Worm (Caenorhabditis elegans) whole organism, L3 larva: ENCODE results near the gene fbxa-11.

Source experiments
- ZK546.5 ChIP-seq: sonication (generic microtip); optimal IDR thresholded peaks from 2 replicates; lab custom pipeline; 2017; ENCODE audit warnings: missing biosample characterization, missing genetic modification characterization
- ceh-16 ChIP-seq: sonication (generic microtip); optimal IDR thresholded peaks from 2 replicates; lab custom pipeline; 2017; ENCODE audit warnings: missing biosample characterization, missing genetic modification characterization
- ceh-9 ChIP-seq: sonication (generic microtip); optimal IDR thresholded peaks from 2 replicates; lab custom pipeline; 2018; ENCODE audit warnings: missing biosample characterization, missing genetic modification characterization
- daf-12 ChIP-seq: fragments of 150-350 bp; optimal IDR thresholded peaks from 2 replicates; lab custom pipeline; 2014; ENCODE audit warnings: missing biosample characterization, missing genetic modification reagents, missing genetic modification characterization
- egl-27 ChIP-seq: sonication (generic microtip); optimal IDR thresholded peaks from 4 replicates; lab custom pipeline; 2017; ENCODE audit warnings: missing biosample characterization, missing genetic modification reagents, missing genetic modification characterization
- egl-5 ChIP-seq: fragments of 150-350 bp; optimal IDR thresholded peaks from 2 replicates; lab custom pipeline; 2017; ENCODE audit warnings: missing biosample characterization, missing genetic modification reagents, missing genetic modification characterization, inconsistent platforms
- elt-2 ChIP-seq: sonication (generic microtip); optimal IDR thresholded peaks from 2 replicates; lab custom pipeline; 2016; ENCODE audit warnings: missing genetic modification reagents, mild to moderate bottlenecking, missing genetic modification characterization, missing compliant biosample characterization
- elt-3 ChIP-seq, 3 experiments: fragments of 150-350 bp in 1 of 3; sonication (generic microtip) in 2 of 3; optimal IDR thresholded peaks; 2 replicates in 2 of 3; 4 replicates in 1 of 3; lab custom pipeline; 2014 to 2017; ENCODE audit warnings: missing biosample characterization in 3 of 3, missing genetic modification characterization in 3 of 3
- eor-1 ChIP-seq, 2 experiments: fragments of 150-350 bp; optimal IDR thresholded peaks; 2 replicates each; lab custom pipeline; 2014 to 2018; ENCODE audit warnings: missing biosample characterization in 2 of 2, missing genetic modification characterization in 2 of 2
- fkh-2 ChIP-seq: fragments of 150-350 bp; optimal IDR thresholded peaks from 2 replicates; lab custom pipeline; 2014; ENCODE audit warnings: missing biosample characterization, missing genetic modification reagents, missing genetic modification characterization
- fos-1 ChIP-seq: fragments of 150-350 bp; optimal IDR thresholded peaks from 2 replicates; lab custom pipeline; 2014; ENCODE audit warnings: missing biosample characterization, missing genetic modification characterization
- hmg-11 ChIP-seq: sonication (generic microtip); optimal IDR thresholded peaks from 2 replicates; lab custom pipeline; 2016; ENCODE audit warnings: missing genetic modification characterization, missing compliant biosample characterization
- jun-1 ChIP-seq: fragments of 150-350 bp; optimal IDR thresholded peaks from 2 replicates; lab custom pipeline; 2014; ENCODE audit warnings: missing biosample characterization, missing genetic modification reagents, missing genetic modification characterization
- lin-15B ChIP-seq: fragments of 150-350 bp; optimal IDR thresholded peaks from 2 replicates; lab custom pipeline; 2014; ENCODE audit warnings: missing biosample characterization, missing genetic modification characterization
- lin-39 ChIP-seq: fragments of 150-350 bp; optimal IDR thresholded peaks from 2 replicates; lab custom pipeline; 2018; ENCODE audit warnings: missing biosample characterization, missing genetic modification reagents, missing genetic modification characterization
- nhr-11 ChIP-seq: fragments of 150-350 bp; optimal IDR thresholded peaks from 2 replicates; lab custom pipeline; 2014; ENCODE audit warnings: missing biosample characterization, missing genetic modification characterization
- nhr-23 ChIP-seq: fragments of 150-350 bp; optimal IDR thresholded peaks from 2 replicates; lab custom pipeline; 2014; ENCODE audit warnings: missing biosample characterization, missing genetic modification reagents, missing genetic modification characterization
- nhr-237 ChIP-seq: fragments of 150-350 bp; optimal IDR thresholded peaks from 2 replicates; lab custom pipeline; 2014; ENCODE audit warnings: missing biosample characterization, missing genetic modification characterization
- nhr-28 ChIP-seq: fragments of 150-350 bp; optimal IDR thresholded peaks from 2 replicates; lab custom pipeline; 2014; ENCODE audit warnings: missing biosample characterization, missing genetic modification characterization
- nhr-77 ChIP-seq: fragments of 150-350 bp; optimal IDR thresholded peaks from 2 replicates; lab custom pipeline; 2014; ENCODE audit warnings: missing biosample characterization, missing genetic modification characterization
- pha-4 ChIP-seq: fragments of 150-350 bp; optimal IDR thresholded peaks from 2 replicates; lab custom pipeline; 2014; ENCODE audit warnings: missing biosample characterization, missing genetic modification reagents, missing genetic modification characterization
- pqm-1 ChIP-seq: fragments of 150-350 bp; optimal IDR thresholded peaks from 2 replicates; lab custom pipeline; 2017; ENCODE audit warnings: missing biosample characterization, missing genetic modification characterization, inconsistent platforms
- tbx-2 ChIP-seq: sonication (generic microtip); optimal IDR thresholded peaks from 2 replicates; lab custom pipeline; 2016; ENCODE audit warnings: mild to moderate bottlenecking, missing genetic modification characterization, missing compliant biosample characterization
- unc-39 ChIP-seq: sonication (generic microtip); optimal IDR thresholded peaks from 4 replicates; lab custom pipeline; 2017; ENCODE audit warnings: missing biosample characterization, missing genetic modification characterization
- unc-62 ChIP-seq: fragments of 150-350 bp; sonication (generic microtip); optimal IDR thresholded peaks from 4 replicates; lab custom pipeline; 2014; ENCODE audit warnings: missing biosample characterization, missing genetic modification reagents, missing genetic modification characterization
- zag-1 ChIP-seq: fragments of 150-350 bp; optimal IDR thresholded peaks from 2 replicates; lab custom pipeline; 2014; ENCODE audit warnings: missing biosample characterization, missing genetic modification characterization
- ztf-11 ChIP-seq: fragments of 150-350 bp; optimal IDR thresholded peaks from 2 replicates; lab custom pipeline; 2014; ENCODE audit warnings: missing biosample characterization, missing genetic modification characterization
- ztf-4 ChIP-seq: fragments of 150-350 bp; optimal IDR thresholded peaks from 2 replicates; lab custom pipeline; 2014; ENCODE audit warnings: missing biosample characterization, missing genetic modification characterization

Gene fbxa-11

DNA sequence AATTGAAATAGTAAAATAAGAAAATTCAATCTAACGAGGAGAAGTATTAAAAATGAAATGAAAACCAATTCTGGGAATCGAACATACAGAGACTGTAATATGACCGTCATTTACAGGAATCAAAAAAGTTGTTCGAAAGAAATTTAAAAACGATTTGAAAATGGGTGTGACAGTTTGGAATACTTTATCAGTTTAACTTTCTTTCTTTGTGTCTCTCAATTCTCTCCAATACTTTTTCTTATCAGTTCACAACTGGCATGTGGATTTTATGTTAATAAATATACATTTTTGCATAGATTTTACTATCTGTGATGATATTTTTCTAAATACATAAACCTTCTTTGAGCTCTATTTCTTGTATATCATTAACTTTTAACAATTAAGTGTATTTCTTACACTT is 6.3 kb upstream of the fbxa-11 start:
- TF ChIP-seq elt-2 (tag; lab: Kevin White, UChicago), result peak; percentile 71

ce11 chrIII:946250-946725 is 4.4 kb upstream of the fbxa-11 start, which contains the start of gene fbxa-60:
Gene fbxa-60 (minus strand): TSS chrIII:946300.
- TF ChIP-seq elt-2 (tag; lab: Kevin White, UChicago) (peak; percentile 79), pha-4 (peak; percentile 19), nhr-237 (tag; lab: Kevin White, UChicago) (no peak), pqm-1 (peak; percentile 15)

ce11 chrIII:952184-952583 is 1.5 kb downstream of the fbxa-11 start, which contains the start of gene fbxa-10:
Gene fbxa-10 (plus strand): TSS chrIII:952390.
- TF ChIP-seq lin-39 (tag; lab: Kevin White, UChicago) (no peak), egl-5 (peak; percentile 2), fkh-2 (tag; lab: Kevin White, UChicago) (no peak), hmg-11 (tag; lab: Kevin White, UChicago) (peak; percentile 59), pha-4 (peak; percentile 30), ztf-11 (tag; lab: Kevin White, UChicago) (no peak), tbx-2 (tag; lab: Kevin White, UChicago) (no peak), nhr-28 (no peak), ceh-16 (tag; lab: Kevin White, UChicago) (no peak), unc-39 (no peak), zag-1 (tag; lab: Kevin White, UChicago) (no peak), nhr-77 (no peak), fos-1 (no peak)

DNA sequence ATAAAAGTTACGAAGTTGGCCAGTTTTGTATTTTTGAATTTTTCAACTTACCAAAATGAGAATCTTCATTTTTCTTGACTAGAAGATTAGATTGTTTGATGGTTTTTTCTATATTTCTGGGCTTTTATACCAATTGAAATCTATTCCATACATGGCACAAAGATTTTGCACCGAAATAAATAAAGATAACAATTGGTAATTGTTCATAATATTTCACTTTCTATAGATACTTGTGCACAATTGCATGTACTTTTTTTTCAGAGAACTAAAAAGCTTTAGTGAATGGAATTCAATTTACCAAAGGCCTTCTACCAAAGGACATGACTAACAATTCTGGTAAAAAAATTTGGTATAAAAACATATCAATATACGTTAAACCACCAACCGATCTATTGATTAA is 3.9 kb downstream of the fbxa-11 start, which contains the start of the genes T12B5.15 and T12B5.14:
Gene T12B5.15, minus strand, starts transcription at position 101 of the 400 bp plus-strand sequence.
Gene T12B5.14, plus strand, starts transcription at position 321 of the 400 bp plus-strand sequence.
- TF ChIP-seq nhr-23 (tag; lab: Kevin White, UChicago) (no peak), pha-4 (no peak), unc-39 (no peak), eor-1 (tag; optimal IDR thresholded peaks at IDR 0.05; lab: Kevin White, UChicago) (no peak), egl-27 (no peak), unc-62 (GFP tag; lab: Kevin White, UChicago) (no peak)

- TF ChIP-seq egl-5 (no peak), pha-4 (peak; percentile 66), nhr-11 (tag; lab: Kevin White, UChicago) (no peak), ceh-9 (no peak), ZK546.5 (tag; lab: Kevin White, UChicago) (no peak), eor-1 (tag; optimal IDR thresholded peaks at IDR 0.05; lab: Kevin White, UChicago) (no peak), elt-2 (tag; lab: Kevin White, UChicago) (peak; percentile 70), tbx-2 (tag; lab: Kevin White, UChicago) (no peak)
These were observed 5.3 kb downstream of the fbxa-11 start, which contains the start of gene fbxa-54 for ce11 chrIII:955981-956380. Gene fbxa-54 (plus strand): TSS chrIII:956334.

DNA sequence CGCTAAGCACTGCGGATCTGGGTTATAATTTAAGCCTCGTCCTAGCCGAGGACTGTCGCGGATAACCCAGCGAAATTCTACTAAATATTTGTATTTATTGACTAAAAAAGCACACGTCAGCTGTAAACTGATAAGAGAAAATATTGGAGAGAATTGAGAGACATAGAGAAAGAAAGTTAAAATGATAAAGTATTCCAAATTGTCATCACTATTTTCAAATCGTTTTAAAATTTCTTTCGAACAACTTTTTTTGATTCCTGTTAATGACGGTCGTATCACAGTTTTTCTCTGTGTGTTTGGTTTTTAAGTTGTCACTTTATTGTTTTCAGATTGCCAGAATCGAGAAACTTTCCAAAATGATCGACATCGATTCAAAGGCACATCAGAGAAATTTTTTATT is 11.3 kb downstream of the fbxa-11 start, which contains the start of gene fbxa-51:
Gene fbxa-51, plus strand, starts transcription at position 322 of the 400 bp plus-strand sequence.
- TF ChIP-seq elt-2 (tag; lab: Kevin White, UChicago) (peak; percentile 58), jun-1 (tag; lab: Kevin White, UChicago) (no peak)
- TF ChIP-seq, all 47 proteins: peak for 1

DNA sequence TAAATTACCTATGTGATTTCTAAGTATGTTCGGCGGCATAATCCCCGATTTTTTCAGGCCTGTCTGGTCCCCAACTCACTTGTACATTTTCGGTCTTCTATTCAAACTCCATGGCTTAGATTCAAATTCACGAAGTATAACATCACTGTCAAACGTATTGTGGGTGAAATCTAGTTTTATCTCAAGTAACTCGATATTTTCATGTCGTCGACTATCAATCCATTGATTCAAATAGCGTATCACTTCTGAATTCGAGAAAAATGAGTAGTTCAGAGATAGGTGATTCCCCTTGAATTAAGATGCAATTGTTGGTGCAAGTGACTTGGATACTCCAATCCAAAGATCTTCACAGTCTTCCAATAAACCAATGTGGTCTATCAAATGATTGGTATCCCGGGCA is 14.0 kb downstream of the fbxa-11 start:
- TF ChIP-seq daf-12 (tag; lab: Kevin White, UChicago) (no peak), lin-39 (tag; lab: Kevin White, UChicago) (no peak), egl-27 (no peak), nhr-23 (tag; lab: Kevin White, UChicago) (no peak), ztf-4 (tag; lab: Kevin White, UChicago) (no peak), lin-15B (tag; lab: Kevin White, UChicago) (no peak), nhr-77 (no peak), elt-3 (tag; optimal IDR thresholded peaks at IDR 0.05; lab: Kevin White, UChicago) (no peak), pqm-1 (no peak), ceh-9 (no peak)
